Fruit fly (Drosophila melanogaster): ENCODE data around the gene CG7142.

CG7142 gene

dm6 chr3R:18269744-18270348 is 9.5 kb downstream of the CG7142 start (continued):
- TF ChIP-seq Adf1 (GFP tag; IDR thresholded peaks at IDR 0.05) (peak; percentile 67), nerfin-1 (tag; optimal IDR thresholded peaks at IDR 0.05) (peak; percentile 17)

DNA sequence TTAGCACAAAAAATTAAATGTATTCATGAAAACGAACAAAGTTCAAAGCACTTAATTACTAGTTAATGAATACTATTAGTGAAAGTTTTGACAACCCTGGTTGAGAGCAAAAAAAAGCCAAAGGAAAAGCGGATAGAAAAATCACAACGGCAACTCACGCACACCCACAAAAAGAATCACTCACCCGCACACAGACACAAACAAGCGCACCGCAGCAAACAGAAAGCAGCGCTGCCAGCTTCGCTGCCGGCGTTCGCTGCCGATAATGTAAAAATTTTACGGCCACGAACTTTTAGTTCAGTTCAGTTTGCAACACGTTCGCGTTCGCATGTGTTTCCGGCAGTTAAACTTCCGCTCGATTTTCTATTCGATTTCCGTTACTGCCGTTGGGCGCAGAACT is 11.8 kb downstream of the CG7142 start, which contains the start of gene CG18599:
TSS of gene CG18599 (plus strand) at position 301 of the 400 bp plus-strand sequence.
- no peak for TF ChIP-seq E2f2 (GFP tag; IDR thresholded peaks at IDR 0.05)
- peak; percentile 33 for TF ChIP-seq cg (GFP tag; optimal IDR thresholded peaks at IDR 0.05)
- TF ChIP-seq p53 (GFP tag; optimal IDR thresholded peaks at IDR 0.05) = no peak
- no peak for TF ChIP-seq Doc3 (GFP tag; IDR thresholded peaks at IDR 0.05; ENCODE audit: partially characterized antibody)
- TF ChIP-seq Ets97D (GFP tag; optimal IDR thresholded peaks at IDR 0.05) = peak; percentile 48
- peak; percentile 49 for TF ChIP-seq CG15514 (GFP tag; optimal IDR thresholded peaks at IDR 0.05)
- peak; percentile 9; the same call in 1 of the 2 replicates for TF ChIP-seq CG43689 (GFP tag; IDR thresholded peaks at IDR 0.05)
- peak; percentile 19; the same call in 1 of the 2 replicates for TF ChIP-seq CG4404 (GFP tag; IDR thresholded peaks at IDR 0.05)
- no peak for TF ChIP-seq ac (GFP tag; optimal IDR thresholded peaks at IDR 0.05)
- 0 out of 2 replicates have a peak, but pooled peaks have one; percentile 25 for TF ChIP-seq CG6272 (GFP tag; IDR thresholded peaks at IDR 0.05)
- no peak for TF ChIP-seq Sry-β (GFP tag; optimal IDR thresholded peaks at IDR 0.05)
- no peak for TF ChIP-seq CG2120 (GFP tag; optimal IDR thresholded peaks at IDR 0.05)
- TF ChIP-seq Adf1 (GFP tag; IDR thresholded peaks at IDR 0.05) = peak; percentile 57
- TF ChIP-seq CG7271 (tag; optimal IDR thresholded peaks at IDR 0.05) = peak; percentile 36
- TF ChIP-seq ewg (GFP tag; optimal IDR thresholded peaks at IDR 0.05) = no peak
- 0 out of 2 replicates have a peak, but pooled peaks have one; percentile 20 for TF ChIP-seq Nf-YA (GFP tag; IDR thresholded peaks at IDR 0.05)

DNA sequence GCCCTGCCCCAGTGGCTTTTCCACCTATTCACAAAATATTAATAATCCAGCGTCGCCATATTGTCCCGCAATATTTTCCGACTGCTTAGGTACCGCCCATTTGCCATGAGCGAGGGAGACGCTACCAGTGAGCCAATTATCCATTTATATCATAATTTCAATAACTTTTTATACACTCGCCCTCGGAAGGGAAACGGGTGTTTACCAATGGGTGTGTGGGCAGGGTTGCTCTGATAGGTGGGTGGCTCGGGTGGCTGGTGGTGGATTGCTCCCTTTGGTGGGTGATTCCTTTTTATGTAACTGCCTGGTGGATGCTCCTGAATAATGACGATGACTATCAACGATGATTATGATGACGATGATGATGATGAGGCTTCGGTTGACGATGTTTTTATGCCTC is 12.7 kb downstream of the CG7142 start:
- TF ChIP-seq CG7372 (GFP tag; IDR thresholded peaks at IDR 0.05) (no peak), Nf-YB (GFP tag; optimal IDR thresholded peaks at IDR 0.05) (peak; percentile 94), seq (GFP tag; IDR thresholded peaks at IDR 0.05) (peak; percentile 51; the same call in 1 of the 2 replicates), CG30431 (GFP tag; optimal IDR thresholded peaks at IDR 0.05) (no peak), Nf-YC (tag; optimal IDR thresholded peaks at IDR 0.05) (peak; percentile 93), CG9797 (GFP tag; optimal IDR thresholded peaks at IDR 0.05) (no peak)

dm6 chr3R:18265275-18265674 is 14.0 kb downstream of the CG7142 start:
- TF ChIP-seq CG16815 (GFP tag; optimal IDR thresholded peaks at IDR 0.05) = no peak
- TF ChIP-seq CG2889 (GFP tag; IDR thresholded peaks at IDR 0.05) = no peak
- no peak for TF ChIP-seq Lpt (GFP tag; optimal IDR thresholded peaks at IDR 0.05)
- no peak for TF ChIP-seq dpn (GFP tag; optimal IDR thresholded peaks at IDR 0.05)
- no peak for TF ChIP-seq Max (GFP tag; optimal IDR thresholded peaks at IDR 0.05)
- no peak for TF ChIP-seq Doc3 (GFP tag; IDR thresholded peaks at IDR 0.05; ENCODE audit: partially characterized antibody)
- TF ChIP-seq HLH4C (GFP tag; IDR thresholded peaks at IDR 0.05; ENCODE audit: partially characterized antibody) = no peak
- TF ChIP-seq CG3407 (GFP tag; optimal IDR thresholded peaks at IDR 0.05) = no peak
- TF ChIP-seq Nf-YB (GFP tag; optimal IDR thresholded peaks at IDR 0.05) = peak; percentile 32
- TF ChIP-seq org-1 (GFP tag; optimal IDR thresholded peaks at IDR 0.05) = no peak
- TF ChIP-seq gfzf (GFP tag; optimal IDR thresholded peaks at IDR 0.05) = no peak
- no peak for TF ChIP-seq CG9609 (GFP tag; optimal IDR thresholded peaks at IDR 0.05)
- TF ChIP-seq pzg (GFP tag; optimal IDR thresholded peaks at IDR 0.05) = no peak
- TF ChIP-seq B-H2 (GFP tag; optimal IDR thresholded peaks at IDR 0.05) = no peak
- TF ChIP-seq Six4 (GFP tag; optimal IDR thresholded peaks at IDR 0.05) = no peak
- TF ChIP-seq ham (GFP tag; IDR thresholded peaks at IDR 0.05) = no peak
- TF ChIP-seq tin (GFP tag; optimal IDR thresholded peaks at IDR 0.05) = no peak
- TF ChIP-seq gem (tag; optimal IDR thresholded peaks at IDR 0.05) = no peak
- TF ChIP-seq ara (GFP tag; IDR thresholded peaks at IDR 0.05) = no peak
- TF ChIP-seq CG3163 (GFP tag; optimal IDR thresholded peaks at IDR 0.05) = peak; percentile 42
- TF ChIP-seq CG9932 (GFP tag; IDR thresholded peaks at IDR 0.05) = no peak
- TF ChIP-seq seq (GFP tag; IDR thresholded peaks at IDR 0.05) = no peak
- TF ChIP-seq CG8944 (GFP tag; optimal IDR thresholded peaks at IDR 0.05) = no peak
- no peak for TF ChIP-seq Lim3 (GFP tag; IDR thresholded peaks at IDR 0.05)
- TF ChIP-seq ftz-f1 (GFP tag; optimal IDR thresholded peaks at IDR 0.05) = no peak
- peak; percentile 6 for TF ChIP-seq CG18599 (GFP tag; optimal IDR thresholded peaks at IDR 0.05)
